Fruit fly (Drosophila melanogaster) S2 (cell line): ENCODE results near the gene CG10300.

Source experiments
- CG8478 ChIP-seq: fragments of >200 bp; optimal IDR thresholded peaks from 2 replicates; lab custom pipeline; 2018
- CTCF ChIP-seq, 2 experiments: fragments of >200 bp; optimal IDR thresholded peaks; 2 replicates each; lab custom pipeline; 2018

dm6 chr3R:23667451-23667850, 43.9 kb upstream of the CG10300 start:
- TF ChIP-seq CG8478 (lab: Kevin White, UChicago) (no peak), CTCF (optimal IDR thresholded peaks at IDR 0.05; lab: Kevin White, UChicago) (no peak)
